Worm (Caenorhabditis elegans) whole organism, L3 larva: ENCODE results near the gene sma-6.

Source experiments
- R02D3.7 ChIP-seq: fragments of 150-350 bp; optimal IDR thresholded peaks from 2 replicates; lab custom pipeline; 2014; ENCODE audit warnings: missing biosample characterization, missing genetic modification characterization
- ZK546.5 ChIP-seq: sonication (generic microtip); optimal IDR thresholded peaks from 2 replicates; lab custom pipeline; 2017; ENCODE audit warnings: missing biosample characterization, missing genetic modification characterization
- ceh-16 ChIP-seq: sonication (generic microtip); optimal IDR thresholded peaks from 2 replicates; lab custom pipeline; 2017; ENCODE audit warnings: missing biosample characterization, missing genetic modification characterization
- ceh-28 ChIP-seq: fragments of 150-350 bp; optimal IDR thresholded peaks from 2 replicates; lab custom pipeline; 2014; ENCODE audit warnings: missing biosample characterization, missing genetic modification reagents, missing genetic modification characterization
- ceh-82 ChIP-seq: fragments of 150-350 bp; optimal IDR thresholded peaks from 2 replicates; lab custom pipeline; 2014; ENCODE audit warnings: missing biosample characterization, missing genetic modification characterization
- daf-12 ChIP-seq: fragments of 150-350 bp; optimal IDR thresholded peaks from 2 replicates; lab custom pipeline; 2014; ENCODE audit warnings: missing biosample characterization, missing genetic modification reagents, missing genetic modification characterization
- egl-27 ChIP-seq: sonication (generic microtip); optimal IDR thresholded peaks from 4 replicates; lab custom pipeline; 2017; ENCODE audit warnings: missing biosample characterization, missing genetic modification reagents, missing genetic modification characterization
- egl-5 ChIP-seq: fragments of 150-350 bp; optimal IDR thresholded peaks from 2 replicates; lab custom pipeline; 2017; ENCODE audit warnings: missing biosample characterization, missing genetic modification reagents, missing genetic modification characterization, inconsistent platforms
- elt-1 ChIP-seq: fragments of 150-350 bp; optimal IDR thresholded peaks from 2 replicates; lab custom pipeline; 2014; ENCODE audit warnings: missing biosample characterization, missing genetic modification characterization
- elt-2 ChIP-seq: sonication (generic microtip); optimal IDR thresholded peaks from 2 replicates; lab custom pipeline; 2016; ENCODE audit warnings: missing genetic modification reagents, mild to moderate bottlenecking, missing genetic modification characterization, missing compliant biosample characterization
- eor-1 ChIP-seq, 2 experiments: fragments of 150-350 bp; optimal IDR thresholded peaks; 2 replicates each; lab custom pipeline; 2014 to 2018; ENCODE audit warnings: missing biosample characterization in 2 of 2, missing genetic modification characterization in 2 of 2
- fkh-10 ChIP-seq: sonication (generic microtip); optimal IDR thresholded peaks from 2 replicates; lab custom pipeline; 2017; ENCODE audit warnings: missing biosample characterization, missing genetic modification reagents, missing genetic modification characterization
- fkh-2 ChIP-seq: fragments of 150-350 bp; optimal IDR thresholded peaks from 2 replicates; lab custom pipeline; 2014; ENCODE audit warnings: missing biosample characterization, missing genetic modification reagents, missing genetic modification characterization
- fos-1 ChIP-seq: fragments of 150-350 bp; optimal IDR thresholded peaks from 2 replicates; lab custom pipeline; 2014; ENCODE audit warnings: missing biosample characterization, missing genetic modification characterization
- hmg-11 ChIP-seq: sonication (generic microtip); optimal IDR thresholded peaks from 2 replicates; lab custom pipeline; 2016; ENCODE audit warnings: missing genetic modification characterization, missing compliant biosample characterization
- lin-15B ChIP-seq: fragments of 150-350 bp; optimal IDR thresholded peaks from 2 replicates; lab custom pipeline; 2014; ENCODE audit warnings: missing biosample characterization, missing genetic modification characterization
- lin-39 ChIP-seq: fragments of 150-350 bp; optimal IDR thresholded peaks from 2 replicates; lab custom pipeline; 2018; ENCODE audit warnings: missing biosample characterization, missing genetic modification reagents, missing genetic modification characterization
- mdl-1 ChIP-seq: fragments of 150-350 bp; optimal IDR thresholded peaks from 2 replicates; lab custom pipeline; 2014; ENCODE audit warnings: missing biosample characterization, missing genetic modification characterization
- mml-1 ChIP-seq: fragments of 150-350 bp; sonication (generic microtip); optimal IDR thresholded peaks from 3 replicates; lab custom pipeline; 2014; ENCODE audit warnings: missing biosample characterization, missing genetic modification characterization
- nfya-1 ChIP-seq: sonication (generic microtip); optimal IDR thresholded peaks from 2 replicates; lab custom pipeline; 2017; ENCODE audit warnings: missing genetic modification characterization, mild to moderate bottlenecking, missing compliant biosample characterization, antibody characterized with exemption, moderate library complexity; ENCODE audit not compliant: insufficient read depth
- nhr-11 ChIP-seq: fragments of 150-350 bp; optimal IDR thresholded peaks from 2 replicates; lab custom pipeline; 2014; ENCODE audit warnings: missing biosample characterization, missing genetic modification characterization
- nhr-23 ChIP-seq: fragments of 150-350 bp; optimal IDR thresholded peaks from 2 replicates; lab custom pipeline; 2014; ENCODE audit warnings: missing biosample characterization, missing genetic modification reagents, missing genetic modification characterization
- nhr-237 ChIP-seq: fragments of 150-350 bp; optimal IDR thresholded peaks from 2 replicates; lab custom pipeline; 2014; ENCODE audit warnings: missing biosample characterization, missing genetic modification characterization
- nhr-28 ChIP-seq: fragments of 150-350 bp; optimal IDR thresholded peaks from 2 replicates; lab custom pipeline; 2014; ENCODE audit warnings: missing biosample characterization, missing genetic modification characterization
- nhr-76 ChIP-seq: fragments of 150-350 bp; sonication (generic microtip); optimal IDR thresholded peaks from 5 replicates; lab custom pipeline; 2014; ENCODE audit warnings: missing biosample characterization, missing genetic modification characterization
- nhr-77 ChIP-seq: fragments of 150-350 bp; optimal IDR thresholded peaks from 2 replicates; lab custom pipeline; 2014; ENCODE audit warnings: missing biosample characterization, missing genetic modification characterization
- pha-4 ChIP-seq: fragments of 150-350 bp; optimal IDR thresholded peaks from 2 replicates; lab custom pipeline; 2014; ENCODE audit warnings: missing biosample characterization, missing genetic modification reagents, missing genetic modification characterization
- pqm-1 ChIP-seq: fragments of 150-350 bp; optimal IDR thresholded peaks from 2 replicates; lab custom pipeline; 2017; ENCODE audit warnings: missing biosample characterization, missing genetic modification characterization, inconsistent platforms
- sea-2 ChIP-seq: fragments of 150-350 bp; sonication (generic microtip); optimal IDR thresholded peaks from 4 replicates; lab custom pipeline; 2014; ENCODE audit warnings: missing biosample characterization, missing genetic modification reagents, missing genetic modification characterization
- snpc-4 ChIP-seq: fragments of 150-350 bp; optimal IDR thresholded peaks from 2 replicates; lab custom pipeline; 2014; ENCODE audit warnings: missing biosample characterization, missing genetic modification characterization
- tbx-2 ChIP-seq: sonication (generic microtip); optimal IDR thresholded peaks from 2 replicates; lab custom pipeline; 2016; ENCODE audit warnings: mild to moderate bottlenecking, missing genetic modification characterization, missing compliant biosample characterization
- unc-39 ChIP-seq: sonication (generic microtip); optimal IDR thresholded peaks from 4 replicates; lab custom pipeline; 2017; ENCODE audit warnings: missing biosample characterization, missing genetic modification characterization
- unc-62 ChIP-seq: fragments of 150-350 bp; sonication (generic microtip); optimal IDR thresholded peaks from 4 replicates; lab custom pipeline; 2014; ENCODE audit warnings: missing biosample characterization, missing genetic modification reagents, missing genetic modification characterization
- ztf-11 ChIP-seq: fragments of 150-350 bp; optimal IDR thresholded peaks from 2 replicates; lab custom pipeline; 2014; ENCODE audit warnings: missing biosample characterization, missing genetic modification characterization

Gene sma-6

DNA sequence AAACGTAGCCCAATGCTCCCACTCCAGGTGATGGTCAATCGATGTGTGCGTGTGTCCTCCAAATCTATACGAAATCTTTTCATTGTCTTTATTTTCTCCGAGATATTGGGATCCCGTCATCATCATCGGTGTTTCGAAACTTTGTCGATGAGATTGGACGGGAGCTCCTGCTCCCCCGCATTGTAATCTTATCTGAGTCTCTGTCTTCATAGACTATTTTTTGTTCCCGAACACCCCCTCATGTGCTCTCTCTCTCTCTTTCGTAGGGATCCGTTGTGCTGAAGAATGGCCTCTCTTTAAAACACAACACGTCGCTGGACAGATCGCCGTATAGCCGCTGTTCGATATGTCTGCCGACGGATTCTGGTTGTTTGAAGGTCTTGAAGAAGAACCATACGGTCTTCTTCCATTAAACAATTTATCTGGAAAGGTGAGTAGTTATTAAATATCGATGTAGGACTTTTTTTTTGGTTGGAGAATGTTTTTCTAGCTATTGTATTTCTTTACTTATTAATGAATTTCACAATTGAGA, 21.0 kb upstream of the sma-6 start, which contains the start of gene C29F5.1:
Gene C29F5.1 (plus strand): TSS at position 317 of the 532 bp plus-strand sequence.
- no peak for TF ChIP-seq lin-39 (tag; lab: Kevin White, UChicago)
- no peak for TF ChIP-seq nhr-11 (tag; lab: Kevin White, UChicago)
- no peak for TF ChIP-seq nhr-23
- TF ChIP-seq daf-12 (tag; lab: Kevin White, UChicago), result no peak
- no peak for TF ChIP-seq unc-62 (GFP tag; lab: Kevin White, UChicago)
- TF ChIP-seq egl-5 (tag; lab: Kevin White, UChicago), result peak; percentile 40
- TF ChIP-seq ZK546.5, result no peak
- TF ChIP-seq unc-39 (tag; lab: Kevin White, UChicago), result no peak
- no peak for TF ChIP-seq nhr-77 (tag; lab: Kevin White, UChicago)
- no peak for TF ChIP-seq nhr-237 (tag; lab: Kevin White, UChicago)
- no peak for TF ChIP-seq sea-2 (GFP tag; lab: Kevin White, UChicago)
- no peak for TF ChIP-seq ceh-28 (tag; lab: Kevin White, UChicago)
- TF ChIP-seq nfya-1 (tag; lab: Kevin White, UChicago), result peak; percentile 1
- no peak for TF ChIP-seq R02D3.7 (tag; lab: Kevin White, UChicago)
- TF ChIP-seq nhr-76, result no peak
- TF ChIP-seq pha-4 (tag; lab: Kevin White, UChicago), result no peak

- TF ChIP-seq ceh-82 (tag; lab: Kevin White, UChicago), result no peak
- TF ChIP-seq ceh-28 (tag; lab: Kevin White, UChicago), result no peak
- TF ChIP-seq elt-1 (tag; lab: Kevin White, UChicago), result no peak
- no peak for TF ChIP-seq eor-1 (tag; optimal IDR thresholded peaks at IDR 0.05; lab: Kevin White, UChicago)
- no peak for TF ChIP-seq fkh-2
- no peak for TF ChIP-seq unc-62 (GFP tag; lab: Kevin White, UChicago)
- TF ChIP-seq pqm-1 (tag; lab: Kevin White, UChicago), result no peak
- TF ChIP-seq nhr-23, result no peak
- no peak for TF ChIP-seq pha-4 (tag; lab: Kevin White, UChicago)
- TF ChIP-seq egl-27 (tag; lab: Kevin White, UChicago), result no peak
- TF ChIP-seq, all 47 proteins: peak for 0
Measured at ce11 chrII:6306125-6306524, 18.2 kb upstream of the sma-6 start, which contains the start of gene C29F5.8. C29F5.8 (plus strand) TSS chrII:6306425.

- TF ChIP-seq unc-62 (GFP tag; lab: Kevin White, UChicago), result no peak
- TF ChIP-seq nhr-28 (tag; lab: Kevin White, UChicago), result no peak
- TF ChIP-seq daf-12 (tag; lab: Kevin White, UChicago), result no peak
- TF ChIP-seq eor-1 (tag; optimal IDR thresholded peaks at IDR 0.05; lab: Kevin White, UChicago), result no peak
- TF ChIP-seq mdl-1 (tag; lab: Kevin White, UChicago), result no peak
- TF ChIP-seq lin-15B (tag; lab: Kevin White, UChicago), result no peak
- no peak for TF ChIP-seq fos-1 (tag; lab: Kevin White, UChicago)
- TF ChIP-seq lin-39 (tag; lab: Kevin White, UChicago), result no peak
- no peak for TF ChIP-seq fkh-2
- TF ChIP-seq ZK546.5, result no peak
- TF ChIP-seq egl-27 (tag; lab: Kevin White, UChicago), result no peak
- no peak for TF ChIP-seq mml-1 (tag; lab: Kevin White, UChicago)
- TF ChIP-seq unc-39 (tag; lab: Kevin White, UChicago), result no peak
- TF ChIP-seq, all 47 proteins: peak for 0
Measured at ce11 chrII:6309198-6309597, 15.1 kb upstream of the sma-6 start, which contains the start of gene glb-10. glb-10 (minus strand) TSS chrII:6309298.

DNA sequence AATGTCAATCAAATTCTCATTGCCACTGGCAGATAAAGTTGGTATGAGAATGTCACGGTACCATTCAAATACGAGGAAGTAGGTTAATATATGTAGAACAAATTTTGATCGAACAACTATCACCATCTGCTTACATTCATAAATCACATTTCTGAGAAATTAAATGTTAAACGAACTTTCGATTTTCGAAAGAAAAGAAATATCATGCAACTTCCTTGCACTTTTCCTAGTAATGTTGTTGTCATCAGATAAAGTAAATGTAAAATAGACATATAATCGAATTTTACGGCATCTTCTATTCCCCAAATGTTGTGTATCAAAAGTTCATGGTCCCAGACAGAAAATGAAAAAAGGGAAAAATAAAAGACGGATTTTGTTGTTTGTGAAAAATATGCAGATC, 12.8 kb upstream of the sma-6 start:
- no peak for TF ChIP-seq snpc-4
- TF ChIP-seq nhr-76, result no peak
- TF ChIP-seq fkh-10 (GFP tag; lab: Kevin White, UChicago), result peak; percentile 27
- no peak for TF ChIP-seq tbx-2 (tag; lab: Kevin White, UChicago)
- no peak for TF ChIP-seq nhr-11 (tag; lab: Kevin White, UChicago)

- TF ChIP-seq unc-62 (GFP tag; lab: Kevin White, UChicago) (no peak), mdl-1 (tag; lab: Kevin White, UChicago) (no peak), ceh-16 (tag; lab: Kevin White, UChicago) (no peak), ceh-28 (tag; lab: Kevin White, UChicago) (no peak), ztf-11 (tag; lab: Kevin White, UChicago) (no peak), R02D3.7 (tag; lab: Kevin White, UChicago) (no peak), elt-2 (tag; lab: Kevin White, UChicago) (no peak), pqm-1 (tag; lab: Kevin White, UChicago) (no peak), lin-39 (tag; lab: Kevin White, UChicago) (no peak), nhr-76 (no peak), hmg-11 (tag; lab: Kevin White, UChicago) (no peak), nhr-23 (no peak)
Measured at ce11 chrII:6311888-6312287, 12.4 kb upstream of the sma-6 start.
